Worm (Caenorhabditis elegans): ENCODE data around the gene F31F6.1.
A peak's percentile ranks its signal among the peaks of the same experiment; 100 is the strongest.

F31F6.1 gene

DNA sequence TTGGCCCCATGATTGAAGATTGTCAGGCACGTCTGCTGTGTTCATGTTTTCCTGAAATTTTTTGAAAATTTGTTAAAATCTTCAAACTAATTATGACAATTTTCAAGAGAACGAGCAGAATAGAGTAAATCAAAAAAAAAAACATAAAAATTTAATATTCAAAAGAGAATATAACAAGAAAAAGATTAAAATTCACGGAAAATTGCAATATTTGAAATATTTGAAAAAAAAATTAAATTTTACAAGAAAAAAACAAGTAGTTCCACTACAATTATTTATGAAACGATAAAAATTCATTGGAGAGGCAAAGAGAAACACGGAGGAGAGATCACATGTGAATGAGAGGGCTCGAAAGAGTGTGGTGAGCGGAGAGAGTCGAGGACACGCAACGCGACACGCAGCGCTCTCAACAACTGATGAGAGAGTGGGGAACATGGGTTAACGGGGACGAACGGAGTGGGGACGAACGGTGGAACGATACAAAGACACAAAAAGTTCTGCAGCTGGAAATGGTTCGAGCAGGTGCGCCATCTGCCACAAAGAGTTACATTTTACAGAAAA lies 43.5 kb downstream of the F31F6.1 start, which contains the start of gene mbk-1 (continued):
- TF ChIP-seq ztf-18 (tag; optimal IDR thresholded peaks at IDR 0.05), result peak; percentile 1
- no peak for TF ChIP-seq aptf-2 (GFP tag; conservative IDR thresholded peaks at IDR 0.05)
- TF ChIP-seq attf-3 (GFP tag; conservative IDR thresholded peaks at IDR 0.05), result no peak
- TF ChIP-seq T07F8.4 (tag; optimal IDR thresholded peaks at IDR 0.05), result no peak
- TF ChIP-seq ceh-100 (GFP tag; IDR thresholded peaks at IDR 0.05), result no peak
- TF ChIP-seq unc-62 (GFP tag; optimal IDR thresholded peaks at IDR 0.05), result no peak

ce11 chrX:14819495-14819894 lies 48.6 kb downstream of the F31F6.1 start:
- TF ChIP-seq B0019.2 (GFP tag; conservative IDR thresholded peaks at IDR 0.05), result no peak
- TF ChIP-seq Y53F4B.3 (GFP tag; IDR thresholded peaks at IDR 0.05), result no peak
- peak; percentile 62; the same call in 1 of the 2 replicates for TF ChIP-seq cebp-1 (GFP tag; IDR thresholded peaks at IDR 0.05)
- peak; percentile 86 for TF ChIP-seq cebp-1 (tag; optimal IDR thresholded peaks at IDR 0.05)

ce11 chrX:14818464-14819259 lies 49.4 kb downstream of the F31F6.1 start, which contains the start of gene epn-1:
Gene epn-1, minus strand, starts transcription at chrX:14818514.
- TF ChIP-seq somi-1 (GFP tag; optimal IDR thresholded peaks at IDR 0.05), result peak; percentile 98
- peak; percentile 95; the same call in 1 of the 2 replicates for TF ChIP-seq F37B4.10 (GFP tag; IDR thresholded peaks at IDR 0.05)
- no peak for TF ChIP-seq bed-1 (GFP tag; IDR thresholded peaks at IDR 0.05)
- TF ChIP-seq mxl-1 (tag; optimal IDR thresholded peaks at IDR 0.05), result peak; percentile 60
- peak; percentile 92 for TF ChIP-seq sea-2 (GFP tag; IDR thresholded peaks at IDR 0.05)
- TF ChIP-seq pha-4 (tag; optimal IDR thresholded peaks at IDR 0.05), result peak; percentile 4
- TF ChIP-seq Y56A3A.18 (GFP tag; IDR thresholded peaks at IDR 0.05), result peak; percentile 50; the same call in 1 of the 2 replicates
- peak; percentile 98 for TF ChIP-seq lin-40 (tag; optimal IDR thresholded peaks at IDR 0.05)
- TF ChIP-seq pbrm-1 (GFP tag; IDR thresholded peaks at IDR 0.05), result peak; percentile 95
- TF ChIP-seq nhr-179 (tag; optimal IDR thresholded peaks at IDR 0.05), result no peak
- 0 out of 2 replicates have a peak, but pooled peaks have one; percentile 37 for TF ChIP-seq ztf-6 (GFP tag; IDR thresholded peaks at IDR 0.05)
- peak; percentile 94 for TF ChIP-seq C06A6.2 (GFP tag; conservative IDR thresholded peaks at IDR 0.05)
- 0 out of 2 replicates have a peak, but pooled peaks have one; percentile 40 for TF ChIP-seq nhr-120 (GFP tag; IDR thresholded peaks at IDR 0.05)
- TF ChIP-seq ztf-25 (GFP tag; IDR thresholded peaks at IDR 0.05), result 0 out of 2 replicates have a peak, but pooled peaks have one; percentile 18
- no peak for TF ChIP-seq nfya-1 (tag; optimal IDR thresholded peaks at IDR 0.05; ENCODE audit: borderline replicate concordance, insufficient read depth)
- TF ChIP-seq die-1 (tag; optimal IDR thresholded peaks at IDR 0.05), result peak; percentile 60
- TF ChIP-seq akir-1 (GFP tag; optimal IDR thresholded peaks at IDR 0.05), result peak; percentile 82
- TF ChIP-seq lsy-27 (tag; optimal IDR thresholded peaks at IDR 0.05; ENCODE audit: borderline replicate concordance, insufficient read depth), result peak; percentile 67
- TF ChIP-seq dpl-1 (GFP tag; optimal IDR thresholded peaks at IDR 0.05), result no peak
- peak; percentile 95 for TF ChIP-seq egl-44 (GFP tag; IDR thresholded peaks at IDR 0.05)
- no peak for TF ChIP-seq ama-1 (optimal IDR thresholded peaks at IDR 0.05)
- no peak for TF ChIP-seq ama-1 (GFP tag; optimal IDR thresholded peaks at IDR 0.05)
- TF ChIP-seq nfyb-1 (GFP tag; IDR thresholded peaks at IDR 0.05), result peak; percentile 96
- TF ChIP-seq hmg-20 (GFP tag; IDR thresholded peaks at IDR 0.05), result no peak
- TF ChIP-seq F39B2.1 (GFP tag; IDR thresholded peaks at IDR 0.05), result peak; percentile 77; the same call in 1 of the 2 replicates
- peak; percentile 86 to 96 for TF ChIP-seq let-607 (tag; optimal IDR thresholded peaks at IDR 0.05)
- peak; percentile 96 for TF ChIP-seq athp-1 (tag; optimal IDR thresholded peaks at IDR 0.05)
- peak; percentile 84 for TF ChIP-seq B0035.1 (tag; optimal IDR thresholded peaks at IDR 0.05)
- peak; percentile 56 for TF ChIP-seq sptf-2 (GFP tag; optimal IDR thresholded peaks at IDR 0.05)
- TF ChIP-seq tbx-9 (tag; optimal IDR thresholded peaks at IDR 0.05; ENCODE audit: borderline replicate concordance), result no peak
- TF ChIP-seq Y53F4B.3 (GFP tag; IDR thresholded peaks at IDR 0.05), result no peak
- TF ChIP-seq F57C9.4 (tag; optimal IDR thresholded peaks at IDR 0.05), result no peak
- TF ChIP-seq snpc-1.3 (tag; optimal IDR thresholded peaks at IDR 0.05; ENCODE audit: insufficient read depth), result no peak
- peak; percentile 92 for TF ChIP-seq tlf-1 (GFP tag; optimal IDR thresholded peaks at IDR 0.05)

Data from whole organism, young adult.